Worm (Caenorhabditis elegans): ENCODE measurements around the gene glb-23.

- TF ChIP-seq hlh-8 (tag; optimal IDR thresholded peaks at IDR 0.05) (no peak), che-1 (tag; optimal IDR thresholded peaks at IDR 0.05) (no peak), ceh-9 (tag; optimal IDR thresholded peaks at IDR 0.05) (no peak), hlh-13 (GFP tag; optimal IDR thresholded peaks at IDR 0.05) (no peak), syd-9 (tag; optimal IDR thresholded peaks at IDR 0.05) (no peak), ceh-18 (tag; optimal IDR thresholded peaks at IDR 0.05) (no peak), ama-1 (optimal IDR thresholded peaks at IDR 0.05) (no peak), pha-4 (tag; optimal IDR thresholded peaks at IDR 0.05) (no peak), ztf-16 (tag; optimal IDR thresholded peaks at IDR 0.05) (no peak), elt-2 (tag; optimal IDR thresholded peaks at IDR 0.05) (no peak), ref-2 (tag; optimal IDR thresholded peaks at IDR 0.05) (no peak), lin-11 (tag; optimal IDR thresholded peaks at IDR 0.05) (no peak), unc-42 (tag; optimal IDR thresholded peaks at IDR 0.05) (no peak)
These were observed 45.8 kb downstream of the glb-23 start, which contains the start of gene str-1 for ce11 chrIV:7173489-7173888.
